Fruit fly (Drosophila melanogaster) whole organism, prepupa: ENCODE measurements around the gene CG31549.

ENCODE experiments used
- Blimp-1 ChIP-seq: fragments of 200-800 bp; sonication (Bioruptor generic); optimal IDR thresholded peaks from 3 replicates; lab custom pipeline; 2017; ENCODE audit warnings: missing biosample characterization, missing genetic modification characterization, mild to moderate bottlenecking, moderate library complexity, missing genetic modification reagents
- CG10669 ChIP-seq: fragments of 200-800 bp; sonication (Bioruptor generic); optimal IDR thresholded peaks from 3 replicates; lab custom pipeline; 2018; ENCODE audit warnings: missing biosample characterization, mild to moderate bottlenecking, missing genetic modification characterization, moderate library complexity
- CG11294 ChIP-seq: fragments of 200-800 bp; sonication (Bioruptor generic); IDR thresholded peaks from 2 replicates; pipeline ENCODE4 v1.3.6; 2022; ENCODE audit warnings: missing biosample characterization, missing genetic modification characterization
- CG11902 ChIP-seq: fragments of 200-800 bp; sonication (Bioruptor generic); optimal IDR thresholded peaks from 3 replicates; lab custom pipeline; 2016; ENCODE audit warnings: missing biosample characterization, missing genetic modification characterization
- CG15336 ChIP-seq: fragments of 200-800 bp; sonication (Bioruptor generic); IDR thresholded peaks from 2 replicates; pipeline ENCODE4 v1.3.6; 2022; ENCODE audit warnings: missing biosample characterization, missing genetic modification characterization
- CG3032 ChIP-seq: fragments of 200-800 bp; optimal IDR thresholded peaks from 2 replicates; lab custom pipeline; 2019; ENCODE audit warnings: missing biosample characterization, mild to moderate bottlenecking, missing genetic modification characterization, moderate library complexity
- CG31627 ChIP-seq: fragments of 200-800 bp; sonication (Bioruptor generic); optimal IDR thresholded peaks from 3 replicates; lab custom pipeline; 2016; ENCODE audit warnings: missing biosample characterization, missing genetic modification characterization
- CG32006 ChIP-seq: fragments of 200-800 bp; sonication (Bioruptor generic); optimal IDR thresholded peaks from 3 replicates; lab custom pipeline; 2017; ENCODE audit warnings: missing biosample characterization, mild to moderate bottlenecking, missing genetic modification characterization
- CG34406 ChIP-seq: fragments of 200-800 bp; sonication (Bioruptor generic); optimal IDR thresholded peaks from 3 replicates; lab custom pipeline; 2016; ENCODE audit warnings: missing biosample characterization, missing genetic modification characterization
- CG6163 ChIP-seq: fragments of 200-800 bp; sonication (Bioruptor generic); IDR thresholded peaks from 3 replicates; pipeline ENCODE4 v1.3.6; 2022; ENCODE audit warnings: missing biosample characterization, missing genetic modification characterization
- CG6276 ChIP-seq: fragments of 200-800 bp; sonication (Bioruptor generic); optimal IDR thresholded peaks from 2 replicates; lab custom pipeline; 2017; ENCODE audit warnings: missing biosample characterization, mild to moderate bottlenecking, missing genetic modification characterization
- CG6792 ChIP-seq: fragments of 200-800 bp; sonication (Bioruptor generic); optimal IDR thresholded peaks from 3 replicates; lab custom pipeline; 2016; ENCODE audit warnings: missing biosample characterization, missing genetic modification characterization
- CG6854 ChIP-seq: fragments of 200-800 bp; sonication (Bioruptor generic); optimal IDR thresholded peaks from 2 replicates; lab custom pipeline; 2017; ENCODE audit warnings: missing biosample characterization, mild to moderate bottlenecking, missing genetic modification characterization
- CG8119 ChIP-seq: fragments of 200-800 bp; sonication (Bioruptor generic); IDR thresholded peaks from 3 replicates; pipeline ENCODE4 v1.3.6; 2022; ENCODE audit warnings: missing biosample characterization, missing genetic modification characterization
- CG9139 ChIP-seq: fragments of 200-800 bp; sonication (Bioruptor generic); optimal IDR thresholded peaks from 3 replicates; lab custom pipeline; 2017; ENCODE audit warnings: missing biosample characterization, mild to moderate bottlenecking, missing genetic modification characterization
- Eip78C ChIP-seq: fragments of 200-800 bp; sonication (Bioruptor generic); peaks from one replicate; lab custom pipeline; 2016; ENCODE audit warnings: missing biosample characterization, missing genetic modification characterization
- Eip93F ChIP-seq: fragments of 200-800 bp; sonication (Bioruptor generic); optimal IDR thresholded peaks from 2 replicates; lab custom pipeline; 2016; ENCODE audit warnings: missing biosample characterization, mild to moderate bottlenecking, missing genetic modification characterization
- Ets21C ChIP-seq: fragments of 200-800 bp; sonication (Bioruptor generic); optimal IDR thresholded peaks from 3 replicates; lab custom pipeline; 2016; ENCODE audit warnings: missing biosample characterization, missing genetic modification characterization
- Gug ChIP-seq: fragments of 200-800 bp; sonication (Bioruptor generic); IDR thresholded peaks from 2 replicates; pipeline ENCODE4 v1.3.6; 2022; ENCODE audit warnings: missing biosample characterization, missing genetic modification characterization
- Hr39 ChIP-seq: fragments of 200-800 bp; sonication (Bioruptor generic); optimal IDR thresholded peaks from 2 replicates; lab custom pipeline; 2016; ENCODE audit warnings: missing biosample characterization, missing genetic modification characterization
- Hr4 ChIP-seq: fragments of 200-800 bp; sonication (Bioruptor generic); optimal IDR thresholded peaks from 3 replicates; lab custom pipeline; 2016; ENCODE audit warnings: missing biosample characterization, missing genetic modification characterization
- Met ChIP-seq: fragments of 200-800 bp; sonication (Bioruptor generic); optimal IDR thresholded peaks from 3 replicates; lab custom pipeline; 2016; ENCODE audit warnings: missing biosample characterization, missing genetic modification characterization
- Sox14 ChIP-seq: fragments of 200-800 bp; sonication (Bioruptor generic); optimal IDR thresholded peaks from 3 replicates; lab custom pipeline; 2016; ENCODE audit warnings: missing biosample characterization, missing genetic modification characterization
- Sox15 ChIP-seq: fragments of 200-800 bp; sonication (Bioruptor generic); optimal IDR thresholded peaks from 3 replicates; lab custom pipeline; 2016; ENCODE audit warnings: missing biosample characterization, missing genetic modification characterization
- achi ChIP-seq: fragments of 200-800 bp; sonication (Bioruptor generic); optimal IDR thresholded peaks from 3 replicates; lab custom pipeline; 2016; ENCODE audit warnings: missing biosample characterization, missing genetic modification characterization
- acj6 ChIP-seq: fragments of 200-800 bp; sonication (Bioruptor generic); optimal IDR thresholded peaks from 3 replicates; lab custom pipeline; 2016; ENCODE audit warnings: missing biosample characterization, missing genetic modification characterization
- cyc ChIP-seq: fragments of 200-800 bp; sonication (Bioruptor generic); optimal IDR thresholded peaks from 3 replicates; lab custom pipeline; 2016; ENCODE audit warnings: missing biosample characterization, missing genetic modification characterization
- dac ChIP-seq: fragments of 200-800 bp; sonication (Bioruptor generic); optimal IDR thresholded peaks from 2 replicates; lab custom pipeline; 2017; ENCODE audit warnings: missing biosample characterization, mild to moderate bottlenecking, missing genetic modification characterization
- dsx ChIP-seq: fragments of 200-800 bp; optimal IDR thresholded peaks from 3 replicates; lab custom pipeline; 2019; ENCODE audit warnings: missing biosample characterization, mild to moderate bottlenecking, missing genetic modification characterization, moderate library complexity; ENCODE audit not compliant: poor library complexity, severe bottlenecking
- esn ChIP-seq: fragments of 200-800 bp; sonication (Bioruptor generic); optimal IDR thresholded peaks from 2 replicates; lab custom pipeline; 2016; ENCODE audit warnings: missing biosample characterization, mild to moderate bottlenecking, missing genetic modification characterization, moderate library complexity
- fd59A ChIP-seq: fragments of 200-800 bp; sonication (Bioruptor generic); optimal IDR thresholded peaks from 2 replicates; lab custom pipeline; 2017; ENCODE audit warnings: missing biosample characterization, mild to moderate bottlenecking, missing genetic modification characterization, missing genetic modification reagents
- fd85E ChIP-seq: fragments of 200-800 bp; sonication (Bioruptor generic); optimal IDR thresholded peaks from 3 replicates; lab custom pipeline; 2016; ENCODE audit warnings: missing biosample characterization, missing genetic modification characterization
- fkh ChIP-seq: fragments of 200-800 bp; sonication (Bioruptor generic); optimal IDR thresholded peaks from 3 replicates; lab custom pipeline; 2017; ENCODE audit warnings: missing biosample characterization, mild to moderate bottlenecking, missing genetic modification characterization, moderate library complexity
- lz ChIP-seq: fragments of 200-800 bp; sonication (Bioruptor generic); optimal IDR thresholded peaks from 3 replicates; lab custom pipeline; 2016; ENCODE audit warnings: missing biosample characterization, missing genetic modification characterization
- net ChIP-seq: fragments of 200-800 bp; sonication (Bioruptor generic); optimal IDR thresholded peaks from 3 replicates; lab custom pipeline; 2016; ENCODE audit warnings: missing biosample characterization, missing genetic modification characterization
- spab ChIP-seq: fragments of 200-800 bp; sonication (Bioruptor generic); optimal IDR thresholded peaks from 2 replicates; lab custom pipeline; 2017; ENCODE audit warnings: missing biosample characterization, mild to moderate bottlenecking, missing genetic modification characterization, missing genetic modification reagents
- ss ChIP-seq, 2 experiments: fragments of 200-800 bp; sonication (Bioruptor generic); optimal IDR thresholded peaks; 2 replicates in 1 of 2; 3 replicates in 1 of 2; lab custom pipeline; 2017 to 2018; ENCODE audit warnings: mild to moderate bottlenecking in 2 of 2, missing biosample characterization in 2 of 2, missing genetic modification characterization in 2 of 2, moderate library complexity in 1 of 2
- svp ChIP-seq: fragments of 200-800 bp; sonication (Bioruptor generic); peaks from one replicate; lab custom pipeline; 2016; ENCODE audit warnings: missing biosample characterization, missing genetic modification characterization
- topi ChIP-seq: fragments of 200-800 bp; sonication (Bioruptor generic); optimal IDR thresholded peaks from 3 replicates; lab custom pipeline; 2016; ENCODE audit warnings: missing biosample characterization, missing genetic modification characterization
- vri ChIP-seq: fragments of 200-800 bp; sonication (Bioruptor generic); optimal IDR thresholded peaks from 3 replicates; lab custom pipeline; 2016; ENCODE audit warnings: missing biosample characterization, mild to moderate bottlenecking, missing genetic modification characterization

CG31549 gene

dm6 chr3R:5636519-5637430, 4.8 kb downstream of the CG31549 start, which contains the start of the genes CG31548 and CG12170:
TSS of gene CG31548 (minus strand) at chr3R:5636852.
TSS of gene CG12170 (plus strand) at chr3R:5637234.
- no peak for TF ChIP-seq Hr4 (GFP tag; lab: Kevin White, UChicago)
- peak; percentile 69 for TF ChIP-seq esn (GFP tag; lab: Kevin White, UChicago)
- TF ChIP-seq CG11294: no peak
- TF ChIP-seq CG3032 (tag; lab: Kevin White, UChicago): peak; percentile 38
- TF ChIP-seq Eip78C (GFP tag; lab: Kevin White, UChicago): no peak
- TF ChIP-seq Ets21C (GFP tag; lab: Kevin White, UChicago): no peak
- peak; percentile 34 for TF ChIP-seq cyc (GFP tag; lab: Kevin White, UChicago)
- TF ChIP-seq Met: no peak
- TF ChIP-seq spab: no peak
- no peak for TF ChIP-seq Sox14 (GFP tag; lab: Kevin White, UChicago)
- TF ChIP-seq CG31627: peak; percentile 56
- no peak for TF ChIP-seq Gug (GFP tag; lab: Robert Waterston, UW)
- TF ChIP-seq CG6163 (GFP tag; lab: Robert Waterston, UW): peak; percentile 47; the same call in 2 of the 3 replicates
- peak; percentile 55; the same call in 2 of the 3 replicates for TF ChIP-seq CG8119 (GFP tag; lab: Robert Waterston, UW)
- peak; percentile 27 for TF ChIP-seq Sox15 (GFP tag; lab: Kevin White, UChicago)
- peak; percentile 63 for TF ChIP-seq svp (GFP tag; lab: Kevin White, UChicago)
- no peak for TF ChIP-seq fd85E
- TF ChIP-seq CG6792 (GFP tag; lab: Kevin White, UChicago): peak; percentile 40
- TF ChIP-seq topi: no peak
- TF ChIP-seq CG15336 (GFP tag; lab: Robert Waterston, UW): peak; percentile 59

- TF ChIP-seq acj6 (GFP tag; lab: Kevin White, UChicago): no peak
- peak; percentile 86 for TF ChIP-seq svp (GFP tag; lab: Kevin White, UChicago)
These were observed 11.4 kb downstream of the CG31549 start for dm6 chr3R:5643421-5643820.

dm6 chr3R:5647705-5648568, 15.9 kb downstream of the CG31549 start:
- TF ChIP-seq CG3032 (tag; lab: Kevin White, UChicago) (peak; percentile 17), topi (no peak), acj6 (GFP tag; lab: Kevin White, UChicago) (no peak), CG10669 (GFP tag; lab: Kevin White, UChicago) (no peak), fd85E (no peak), CG6792 (GFP tag; lab: Kevin White, UChicago) (peak; percentile 5), spab (no peak), fkh (GFP tag; lab: Kevin White, UChicago) (peak; percentile 41), Gug (GFP tag; lab: Robert Waterston, UW) (0 out of 2 replicates have a peak, but pooled peaks have one; percentile 11), vri (GFP tag; lab: Kevin White, UChicago) (peak; percentile 22), esn (GFP tag; lab: Kevin White, UChicago) (peak; percentile 28), cyc (GFP tag; lab: Kevin White, UChicago) (peak; percentile 7), CG11902 (GFP tag; lab: Kevin White, UChicago) (no peak), svp (GFP tag; lab: Kevin White, UChicago) (peak; percentile 88), Sox14 (GFP tag; lab: Kevin White, UChicago) (peak; percentile 18), CG15336 (GFP tag; lab: Robert Waterston, UW) (peak; percentile 10; the same call in 1 of the 2 replicates), CG6163 (GFP tag; lab: Robert Waterston, UW) (0 out of 3 replicates have a peak, but pooled peaks have one; percentile 38), CG32006 (GFP tag; lab: Kevin White, UChicago) (no peak), Blimp-1 (GFP tag; lab: Kevin White, UChicago) (no peak), Eip93F (GFP tag; lab: Kevin White, UChicago) (peak; percentile 60), CG9139 (GFP tag; lab: Kevin White, UChicago) (no peak), CG6854 (GFP tag; lab: Kevin White, UChicago) (no peak), net (GFP tag; lab: Kevin White, UChicago) (no peak), Hr39 (GFP tag; lab: Kevin White, UChicago) (no peak), dac (GFP tag; lab: Kevin White, UChicago) (no peak), Eip78C (GFP tag; lab: Kevin White, UChicago) (peak; percentile 83), lz (no peak), dsx (GFP tag; lab: Kevin White, UChicago) (no peak), CG6276 (GFP tag; lab: Kevin White, UChicago) (no peak), fd59A (GFP tag; lab: Kevin White, UChicago) (no peak), CG34406 (GFP tag; lab: Kevin White, UChicago) (peak; percentile 22), ss (GFP tag; optimal IDR thresholded peaks at IDR 0.05; lab: Kevin White, UChicago) (no peak), CG31627 (peak; percentile 24), achi (no peak)
